Worm (Caenorhabditis elegans) whole organism, mixed stage, embryonic: ENCODE data around the gene ugt-15.
A peak's percentile ranks its signal among the peaks of the same experiment; 100 is the strongest.

Experiments used
- M03D4.4 ChIP-seq: sonication (generic microtip); optimal IDR thresholded peaks from 2 replicates; lab custom pipeline; 2017; ENCODE audit warnings: mild to moderate bottlenecking, missing genetic modification characterization, missing compliant biosample characterization
- bed-3 ChIP-seq: fragments of 200-800 bp; sonication (Bioruptor generic); optimal IDR thresholded peaks from 3 replicates; lab custom pipeline; 2018; ENCODE audit warnings: mild to moderate bottlenecking, missing genetic modification characterization, moderate library complexity, missing compliant biosample characterization
- blmp-1 ChIP-seq: fragments of 150-350 bp; optimal IDR thresholded peaks from 2 replicates; lab custom pipeline; 2014; ENCODE audit warnings: missing biosample characterization, missing genetic modification characterization
- ceh-39 ChIP-seq: fragments of 150-350 bp; optimal IDR thresholded peaks from 2 replicates; lab custom pipeline; 2014; ENCODE audit warnings: missing biosample characterization, missing genetic modification characterization
- ceh-43 ChIP-seq: fragments of 200-800 bp; sonication (Bioruptor generic); optimal IDR thresholded peaks from 2 replicates; lab custom pipeline; 2018; ENCODE audit warnings: mild to moderate bottlenecking, missing genetic modification characterization, moderate library complexity, missing compliant biosample characterization
- ceh-83 ChIP-seq: fragments of 200-800 bp; sonication (Bioruptor generic); optimal IDR thresholded peaks from 2 replicates; lab custom pipeline; 2018; ENCODE audit warnings: mild to moderate bottlenecking, missing genetic modification characterization, missing compliant biosample characterization
- ces-1 ChIP-seq: fragments of 150-350 bp; optimal IDR thresholded peaks from 2 replicates; lab custom pipeline; 2014; ENCODE audit warnings: missing biosample characterization, missing genetic modification reagents, missing genetic modification characterization
- cnd-1 ChIP-seq: fragments of 200-800 bp; sonication (Bioruptor generic); optimal IDR thresholded peaks from 2 replicates; lab custom pipeline; 2018; ENCODE audit warnings: mild to moderate bottlenecking, missing genetic modification characterization, missing compliant biosample characterization
- drap-1 ChIP-seq: fragments of 200-800 bp; sonication (Bioruptor generic); optimal IDR thresholded peaks from 3 replicates; lab custom pipeline; 2018; ENCODE audit warnings: mild to moderate bottlenecking, missing genetic modification characterization, missing compliant biosample characterization
- elt-1 ChIP-seq: sonication (generic microtip); optimal IDR thresholded peaks from 2 replicates; lab custom pipeline; 2017; ENCODE audit warnings: missing genetic modification characterization, mild to moderate bottlenecking, missing compliant biosample characterization, antibody characterized with exemption, moderate library complexity, borderline replicate concordance; ENCODE audit not compliant: insufficient read depth
- elt-3 ChIP-seq: fragments of 150-350 bp; optimal IDR thresholded peaks from 2 replicates; lab custom pipeline; 2014; ENCODE audit warnings: missing biosample characterization, missing genetic modification characterization
- flh-1 ChIP-seq: fragments of 200-800 bp; sonication (Bioruptor generic); optimal IDR thresholded peaks from 2 replicates; lab custom pipeline; 2018; ENCODE audit warnings: mild to moderate bottlenecking, missing genetic modification characterization, moderate library complexity, missing compliant biosample characterization
- ham-2 ChIP-seq: fragments of 200-800 bp; sonication (Bioruptor generic); optimal IDR thresholded peaks from 2 replicates; lab custom pipeline; 2018; ENCODE audit warnings: mild to moderate bottlenecking, missing genetic modification characterization, missing compliant biosample characterization
- hlh-1 ChIP-seq: fragments of 150-350 bp; optimal IDR thresholded peaks from 2 replicates; lab custom pipeline; 2014; ENCODE audit warnings: missing biosample characterization, missing genetic modification reagents, missing genetic modification characterization
- lin-13 ChIP-seq: fragments of 150-350 bp; optimal IDR thresholded peaks from 2 replicates; lab custom pipeline; 2014; ENCODE audit warnings: missing biosample characterization, missing genetic modification characterization
- lin-32 ChIP-seq: fragments of 200-800 bp; sonication (Bioruptor generic); optimal IDR thresholded peaks from 2 replicates; lab custom pipeline; 2018; ENCODE audit warnings: mild to moderate bottlenecking, missing genetic modification characterization, missing compliant biosample characterization
- lsy-2 ChIP-seq: fragments of 150-350 bp; optimal IDR thresholded peaks from 2 replicates; lab custom pipeline; 2014; ENCODE audit warnings: missing biosample characterization, missing genetic modification characterization
- mep-1 ChIP-seq: fragments of 150-350 bp; optimal IDR thresholded peaks from 2 replicates; lab custom pipeline; 2017; ENCODE audit warnings: missing biosample characterization, missing genetic modification reagents, missing genetic modification characterization, inconsistent platforms
- mls-2 ChIP-seq: sonication (generic microtip); optimal IDR thresholded peaks from 2 replicates; lab custom pipeline; 2016; ENCODE audit warnings: mild to moderate bottlenecking, missing genetic modification characterization, moderate library complexity, missing compliant biosample characterization
- nhr-12 ChIP-seq: fragments of 150-350 bp; optimal IDR thresholded peaks from 2 replicates; lab custom pipeline; 2014; ENCODE audit warnings: missing biosample characterization, missing genetic modification characterization
- nhr-2 ChIP-seq: fragments of 150-350 bp; optimal IDR thresholded peaks from 2 replicates; lab custom pipeline; 2014; ENCODE audit warnings: missing biosample characterization, missing genetic modification characterization
- nhr-237 ChIP-seq: fragments of 150-350 bp; optimal IDR thresholded peaks from 2 replicates; lab custom pipeline; 2014; ENCODE audit warnings: missing biosample characterization, missing genetic modification characterization
- nhr-28 ChIP-seq: fragments of 150-350 bp; optimal IDR thresholded peaks from 2 replicates; lab custom pipeline; 2014; ENCODE audit warnings: missing biosample characterization, missing genetic modification characterization
- nhr-76 ChIP-seq: sonication (generic microtip); optimal IDR thresholded peaks from 2 replicates; lab custom pipeline; 2017; ENCODE audit warnings: missing biosample characterization, missing genetic modification characterization
- pha-4 ChIP-seq: fragments of 150-350 bp; optimal IDR thresholded peaks from 2 replicates; lab custom pipeline; 2018; ENCODE audit warnings: missing biosample characterization, missing genetic modification reagents, missing genetic modification characterization
- sem-2 ChIP-seq: fragments of 200-800 bp; sonication (Bioruptor generic); optimal IDR thresholded peaks from 2 replicates; lab custom pipeline; 2018; ENCODE audit warnings: mild to moderate bottlenecking, missing genetic modification characterization, missing compliant biosample characterization
- snpc-4 ChIP-seq: fragments of 150-350 bp; optimal IDR thresholded peaks from 2 replicates; lab custom pipeline; 2014; ENCODE audit warnings: missing biosample characterization, missing genetic modification characterization
- sptf-1 ChIP-seq: sonication (generic microtip); optimal IDR thresholded peaks from 2 replicates; lab custom pipeline; 2017; ENCODE audit warnings: mild to moderate bottlenecking, missing genetic modification characterization, moderate library complexity, missing compliant biosample characterization
- tbx-8 ChIP-seq: fragments of 200-800 bp; sonication (Bioruptor generic); optimal IDR thresholded peaks from 2 replicates; lab custom pipeline; 2018; ENCODE audit warnings: mild to moderate bottlenecking, missing genetic modification characterization, moderate library complexity, missing compliant biosample characterization
- unc-120 ChIP-seq: sonication (generic microtip); optimal IDR thresholded peaks from 2 replicates; lab custom pipeline; 2017; ENCODE audit warnings: missing genetic modification characterization, missing compliant biosample characterization; ENCODE audit not compliant: poor library complexity, severe bottlenecking
- unc-39 ChIP-seq: fragments of 150-350 bp; optimal IDR thresholded peaks from 2 replicates; lab custom pipeline; 2014; ENCODE audit warnings: missing biosample characterization, missing genetic modification characterization
- unc-62 ChIP-seq: fragments of 150-350 bp; optimal IDR thresholded peaks from 2 replicates; lab custom pipeline; 2014; ENCODE audit warnings: missing biosample characterization, missing genetic modification reagents, missing genetic modification characterization
- zip-8 ChIP-seq: fragments of 150-350 bp; optimal IDR thresholded peaks from 2 replicates; lab custom pipeline; 2014; ENCODE audit warnings: missing biosample characterization, missing genetic modification characterization
- ztf-11 ChIP-seq: fragments of 150-350 bp; optimal IDR thresholded peaks from 2 replicates; lab custom pipeline; 2014; ENCODE audit warnings: missing biosample characterization, missing genetic modification characterization

ugt-15 gene

ce11 chrV:12827219-12827618 lies at the start of gene ugt-15:
Gene ugt-15, plus strand, starts transcription at chrV:12827519.
- TF ChIP-seq snpc-4 (tag; lab: Kevin White, UChicago) (no peak), mls-2 (tag; lab: Kevin White, UChicago) (no peak), nhr-2 (tag; lab: Kevin White, UChicago) (no peak), elt-1 (tag; lab: Kevin White, UChicago) (no peak), ceh-43 (no peak), blmp-1 (tag; lab: Kevin White, UChicago) (no peak), drap-1 (GFP tag; lab: Kevin White, UChicago) (no peak), lin-32 (GFP tag; lab: Kevin White, UChicago) (no peak), ztf-11 (tag; lab: Kevin White, UChicago) (no peak), sem-2 (GFP tag; lab: Kevin White, UChicago) (no peak), sptf-1 (tag; lab: Kevin White, UChicago) (no peak), mep-1 (no peak), flh-1 (GFP tag; lab: Kevin White, UChicago) (no peak), pha-4 (tag; lab: Kevin White, UChicago) (no peak), ces-1 (GFP tag; lab: Kevin White, UChicago) (no peak), nhr-76 (tag; lab: Kevin White, UChicago) (no peak), bed-3 (GFP tag; lab: Kevin White, UChicago) (no peak), cnd-1 (tag; lab: Kevin White, UChicago) (no peak)

- TF ChIP-seq cnd-1 (tag; lab: Kevin White, UChicago) (peak; percentile 93), ceh-43 (peak; percentile 88), elt-3 (tag; lab: Kevin White, UChicago) (peak; percentile 8), lin-32 (GFP tag; lab: Kevin White, UChicago) (peak; percentile 92), lsy-2 (tag; lab: Kevin White, UChicago) (peak; percentile 55), zip-8 (tag; lab: Kevin White, UChicago) (no peak), ceh-39 (no peak), sptf-1 (tag; lab: Kevin White, UChicago) (peak; percentile 97), ham-2 (peak; percentile 78), bed-3 (GFP tag; lab: Kevin White, UChicago) (peak; percentile 86), nhr-76 (tag; lab: Kevin White, UChicago) (no peak), ces-1 (GFP tag; lab: Kevin White, UChicago) (no peak), snpc-4 (tag; lab: Kevin White, UChicago) (no peak), mep-1 (peak; percentile 76), sem-2 (GFP tag; lab: Kevin White, UChicago) (peak; percentile 90), unc-62 (GFP tag; lab: Kevin White, UChicago) (peak; percentile 26), ztf-11 (tag; lab: Kevin White, UChicago) (peak; percentile 59), drap-1 (GFP tag; lab: Kevin White, UChicago) (peak; percentile 96), lin-13 (tag; lab: Kevin White, UChicago) (peak; percentile 24), M03D4.4 (tag; lab: Kevin White, UChicago) (peak; percentile 94), ceh-83 (peak; percentile 95), elt-1 (tag; lab: Kevin White, UChicago) (no peak), pha-4 (tag; lab: Kevin White, UChicago) (peak; percentile 62), unc-120 (tag; lab: Kevin White, UChicago) (peak; percentile 93), tbx-8 (peak; percentile 75), flh-1 (GFP tag; lab: Kevin White, UChicago) (peak; percentile 84), nhr-28 (tag; lab: Kevin White, UChicago) (peak; percentile 66), unc-39 (tag; lab: Kevin White, UChicago) (no peak), mls-2 (tag; lab: Kevin White, UChicago) (peak; percentile 98), nhr-237 (no peak)
Measured at ce11 chrV:12780248-12780647, 47.1 kb upstream of the ugt-15 start.

- TF ChIP-seq sem-2 (GFP tag; lab: Kevin White, UChicago) (no peak), nhr-76 (tag; lab: Kevin White, UChicago) (no peak), nhr-12 (no peak)
Measured at ce11 chrV:12784861-12785260, 42.5 kb upstream of the ugt-15 start, which contains the start of gene sre-20. Gene sre-20, minus strand, starts transcription at chrV:12784961.

- TF ChIP-seq elt-1 (tag; lab: Kevin White, UChicago) (no peak), sem-2 (GFP tag; lab: Kevin White, UChicago) (no peak), bed-3 (GFP tag; lab: Kevin White, UChicago) (no peak), ceh-43 (no peak), mls-2 (tag; lab: Kevin White, UChicago) (no peak), nhr-2 (tag; lab: Kevin White, UChicago) (no peak), ceh-39 (no peak), lin-13 (tag; lab: Kevin White, UChicago) (no peak), flh-1 (GFP tag; lab: Kevin White, UChicago) (no peak), tbx-8 (no peak), cnd-1 (tag; lab: Kevin White, UChicago) (no peak), hlh-1 (tag; lab: Kevin White, UChicago) (no peak), sptf-1 (tag; lab: Kevin White, UChicago) (no peak), pha-4 (tag; lab: Kevin White, UChicago) (no peak)
Measured at ce11 chrV:12786340-12786739, 41.0 kb upstream of the ugt-15 start.
